Worm (Caenorhabditis elegans) whole organism, young adult: ENCODE measurements around the gene F44E5.5.

Experiments
- B0261.1 ChIP-seq: sonication (generic microtip); optimal IDR thresholded peaks from 2 replicates; lab custom pipeline; 2016; ENCODE audit warnings: mild to moderate bottlenecking, missing genetic modification characterization, moderate library complexity, missing compliant biosample characterization
- C17E4.6 ChIP-seq: fragments of 200-800 bp; sonication (Bioruptor generic); IDR thresholded peaks from 2 replicates; pipeline ENCODE4 v1.3.6; 2022; ENCODE audit warnings: missing genetic modification reagents, missing genetic modification characterization, missing compliant biosample characterization
- Y53G8AR.9 ChIP-seq: fragments of 200-800 bp; sonication (Bioruptor generic); conservative IDR thresholded peaks from 2 replicates; pipeline ENCODE4 v1.3.6; 2022; ENCODE audit warnings: missing genetic modification reagents, missing genetic modification characterization, missing compliant biosample characterization
- Y95B8A.8 ChIP-seq: fragments of 200-800 bp; sonication (Bioruptor generic); IDR thresholded peaks from 2 replicates; pipeline ENCODE4 v1.3.6; 2022; ENCODE audit warnings: missing genetic modification reagents, missing genetic modification characterization, missing compliant biosample characterization
- attf-6 ChIP-seq: fragments of 200-800 bp; sonication (Bioruptor generic); IDR thresholded peaks from 2 replicates; pipeline ENCODE4 v1.3.6; 2022; ENCODE audit warnings: missing genetic modification reagents, missing genetic modification characterization, missing compliant biosample characterization
- hsf-1 ChIP-seq: fragments of 200-800 bp; sonication (Bioruptor generic); IDR thresholded peaks from 2 replicates; pipeline ENCODE4 v1.3.6; 2022; ENCODE audit warnings: missing genetic modification reagents, missing genetic modification characterization, missing compliant biosample characterization
- madf-10 ChIP-seq: sonication (generic microtip); optimal IDR thresholded peaks from 2 replicates; lab custom pipeline; 2016; ENCODE audit warnings: mild to moderate bottlenecking, missing genetic modification characterization, missing compliant biosample characterization
- nfyb-1 ChIP-seq: fragments of 200-800 bp; sonication (Bioruptor generic); IDR thresholded peaks from 2 replicates; pipeline ENCODE4 v1.3.6; 2022; ENCODE audit warnings: missing genetic modification reagents, missing genetic modification characterization, missing compliant biosample characterization
- pha-4 ChIP-seq: fragments of 150-350 bp; sonication (generic microtip); optimal IDR thresholded peaks from 2 replicates; lab custom pipeline; 2014; ENCODE audit warnings: missing biosample characterization, missing genetic modification reagents, missing genetic modification characterization
- snpc-1.1 ChIP-seq: sonication (generic microtip); optimal IDR thresholded peaks from 2 replicates; lab custom pipeline; 2017; ENCODE audit warnings: missing genetic modification characterization, mild to moderate bottlenecking, missing compliant biosample characterization, antibody characterized with exemption, moderate library complexity, missing genotype, missing genetic modification reagents; ENCODE audit not compliant: insufficient read depth
- unc-62 ChIP-seq: fragments of 150-350 bp; optimal IDR thresholded peaks from 2 replicates; lab custom pipeline; 2014; ENCODE audit warnings: missing biosample characterization, missing genetic modification reagents, missing genetic modification characterization

ce11 chrII:11729757-11730535, 29.5 kb upstream of the F44E5.5 start:
- TF ChIP-seq Y95B8A.8 (GFP tag; lab: Robert Waterston, UW) = no peak
- TF ChIP-seq snpc-1.1 (tag; lab: Kevin White, UChicago) = no peak
- no peak for TF ChIP-seq hsf-1 (GFP tag; lab: Robert Waterston, UW)
- no peak for TF ChIP-seq madf-10 (tag; lab: Kevin White, UChicago)
- no peak for TF ChIP-seq B0261.1 (tag; lab: Kevin White, UChicago)
- no peak for TF ChIP-seq attf-6 (GFP tag; lab: Robert Waterston, UW)
- TF ChIP-seq C17E4.6 = no peak
- TF ChIP-seq nfyb-1 (GFP tag; lab: Robert Waterston, UW) = no peak
- no peak for TF ChIP-seq pha-4 (tag; lab: Kevin White, UChicago)
- no peak for TF ChIP-seq unc-62 (GFP tag; lab: Kevin White, UChicago)
- TF ChIP-seq Y53G8AR.9 (GFP tag; lab: Robert Waterston, UW) = no peak
